Worm (Caenorhabditis elegans): ENCODE results near the gene srbc-45.

srbc-45 gene

ce11 chrV:12792752-12793151 is 10.6 kb upstream of the srbc-45 start, which contains the start of gene ugt-5:
ugt-5 (minus strand) TSS chrV:12792965.
- no peak for TF ChIP-seq him-1 (tag; optimal IDR thresholded peaks at IDR 0.05)
- TF ChIP-seq dao-5 (tag; optimal IDR thresholded peaks at IDR 0.05), result no peak
- TF ChIP-seq W03F9.2 (tag; optimal IDR thresholded peaks at IDR 0.05), result no peak

ce11 chrV:12795196-12795595 is 8.2 kb upstream of the srbc-45 start, which contains the start of gene ugt-4:
ugt-4 (minus strand) TSS chrV:12795336.
- no peak for TF ChIP-seq dao-5 (tag; optimal IDR thresholded peaks at IDR 0.05)
- no peak for TF ChIP-seq him-1 (tag; optimal IDR thresholded peaks at IDR 0.05)
- TF ChIP-seq W03F9.2 (tag; optimal IDR thresholded peaks at IDR 0.05), result no peak

ce11 chrV:12795927-12796326 is 7.4 kb upstream of the srbc-45 start:
- TF ChIP-seq him-1 (tag; optimal IDR thresholded peaks at IDR 0.05) (no peak), W03F9.2 (tag; optimal IDR thresholded peaks at IDR 0.05) (no peak), dao-5 (tag; optimal IDR thresholded peaks at IDR 0.05) (no peak)

ce11 chrV:12796908-12797490 is 6.4 kb upstream of the srbc-45 start:
- TF ChIP-seq him-1 (tag; optimal IDR thresholded peaks at IDR 0.05) (no peak), dao-5 (tag; optimal IDR thresholded peaks at IDR 0.05) (no peak), W03F9.2 (tag; optimal IDR thresholded peaks at IDR 0.05) (no peak)

DNA sequence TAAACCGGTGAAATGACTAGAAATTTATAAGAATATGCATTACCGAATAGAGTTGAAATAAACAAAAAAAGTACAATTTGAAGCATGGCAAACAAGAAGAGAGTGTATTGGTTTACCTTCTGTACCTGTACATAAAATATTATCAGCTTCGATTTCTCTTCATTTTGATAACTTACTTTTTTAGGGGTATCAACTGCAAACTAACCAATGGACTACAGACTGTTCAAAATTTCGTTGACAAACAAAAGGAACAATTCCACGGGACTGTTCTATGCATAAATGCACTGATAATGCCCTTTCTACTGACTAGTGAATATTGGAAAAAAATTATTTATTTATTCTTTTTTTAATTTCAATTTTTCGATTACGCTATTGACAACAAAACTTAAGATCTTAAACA is 5.4 kb upstream of the srbc-45 start, which contains the start of gene ugt-6:
TSS of gene ugt-6 (minus strand) at position 233 of the 400 bp plus-strand sequence.
- TF ChIP-seq dao-5 (tag; optimal IDR thresholded peaks at IDR 0.05) (no peak), him-1 (tag; optimal IDR thresholded peaks at IDR 0.05) (no peak), W03F9.2 (tag; optimal IDR thresholded peaks at IDR 0.05) (no peak)

DNA sequence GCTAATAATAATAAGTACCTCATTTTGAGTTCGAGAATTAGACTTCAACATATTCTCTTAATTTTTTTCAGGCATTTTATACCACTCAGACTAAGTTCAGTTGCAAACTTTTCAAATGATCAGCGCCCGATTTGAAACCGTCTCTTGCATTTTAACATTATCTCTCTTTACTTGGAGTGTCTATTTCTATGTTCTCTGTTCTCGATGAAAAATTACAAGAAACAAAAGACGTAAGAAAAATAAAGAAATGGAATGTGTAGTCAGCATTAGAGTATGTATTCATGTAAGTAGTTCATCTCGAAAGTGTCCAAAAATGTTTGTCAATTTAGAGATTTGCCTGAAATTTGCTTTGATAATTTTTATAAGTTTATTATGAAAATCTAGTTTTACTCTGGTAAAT is 3.2 kb upstream of the srbc-45 start, which contains the start of gene ugt-3:
TSS of gene ugt-3 (minus strand) at position 101 of the 400 bp plus-strand sequence.
- TF ChIP-seq W03F9.2 (tag; optimal IDR thresholded peaks at IDR 0.05) (no peak), dao-5 (tag; optimal IDR thresholded peaks at IDR 0.05) (no peak), him-1 (tag; optimal IDR thresholded peaks at IDR 0.05) (no peak)

- no peak for TF ChIP-seq dao-5 (tag; optimal IDR thresholded peaks at IDR 0.05)
- TF ChIP-seq him-1 (tag; optimal IDR thresholded peaks at IDR 0.05), result no peak
Measured at ce11 chrV:12806190-12806589, 2.8 kb downstream of the srbc-45 start, which contains the start of gene ZC443.7. ZC443.7 (plus strand) TSS chrV:12806490.

DNA sequence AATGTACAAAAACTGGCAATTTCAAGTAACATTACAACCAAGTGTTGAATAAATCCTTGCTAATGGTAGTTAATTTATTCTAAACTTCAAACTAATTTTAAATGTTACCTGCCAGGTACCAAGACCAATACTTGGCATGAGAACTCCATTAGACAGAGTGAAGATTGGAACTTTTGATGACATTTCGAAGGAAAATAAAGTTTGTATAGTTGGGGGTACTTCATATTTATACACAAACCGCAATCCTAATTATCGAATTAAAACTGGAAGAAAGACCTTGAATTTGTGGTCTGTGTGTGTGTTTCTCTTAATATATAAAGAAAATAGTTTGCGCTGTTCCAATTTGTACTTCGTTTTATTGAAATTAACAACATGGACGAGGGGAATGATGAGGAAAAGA is 6.5 kb downstream of the srbc-45 start, which contains the start of gene ZC443.1:
TSS of gene ZC443.1 (minus strand) at position 205 of the 400 bp plus-strand sequence.
- TF ChIP-seq him-1 (tag; optimal IDR thresholded peaks at IDR 0.05) (no peak), dao-5 (tag; optimal IDR thresholded peaks at IDR 0.05) (no peak), W03F9.2 (tag; optimal IDR thresholded peaks at IDR 0.05) (no peak)

DNA sequence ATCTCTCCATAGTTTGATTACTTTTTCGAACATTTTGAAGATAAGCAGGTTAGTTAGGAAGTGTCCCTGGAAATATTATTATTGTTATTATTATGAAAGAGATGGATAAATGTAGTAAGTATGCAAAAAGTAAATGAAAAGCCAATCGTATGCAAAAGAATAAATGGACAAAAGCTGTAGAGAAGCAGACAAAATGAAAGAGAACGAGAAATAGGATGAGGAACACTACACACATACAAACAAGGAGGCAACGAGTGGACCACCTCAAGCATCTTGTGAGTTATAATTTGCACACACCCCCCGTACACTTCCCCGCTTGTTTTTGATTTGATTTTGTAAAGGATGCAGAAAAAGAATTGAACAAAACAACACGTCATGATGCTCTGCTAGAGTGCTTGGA is 7.8 kb downstream of the srbc-45 start, which contains the start of gene ZC443.2:
TSS of gene ZC443.2 (minus strand) at position 67 of the 400 bp plus-strand sequence.
- TF ChIP-seq him-1 (tag; optimal IDR thresholded peaks at IDR 0.05) (no peak), dao-5 (tag; optimal IDR thresholded peaks at IDR 0.05) (no peak), W03F9.2 (tag; optimal IDR thresholded peaks at IDR 0.05) (no peak)

DNA sequence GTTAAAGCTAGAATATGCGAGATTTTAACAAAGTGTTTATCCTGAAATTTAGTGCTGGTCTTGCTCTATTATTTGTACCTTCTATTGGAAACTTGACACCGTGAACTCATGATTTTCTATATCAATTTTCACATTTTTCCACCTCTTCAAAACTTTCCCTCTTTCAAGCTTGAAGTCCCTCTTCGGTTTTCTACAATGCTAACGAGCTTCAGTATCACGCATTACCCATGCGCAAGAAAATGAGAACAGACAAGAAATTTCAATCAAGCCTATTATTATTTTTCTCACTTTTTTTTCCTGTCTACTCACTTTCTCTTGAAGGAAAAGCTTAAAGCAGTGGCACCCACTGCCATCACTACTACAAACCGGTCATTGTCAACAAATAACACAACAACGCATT is 8.4 kb downstream of the srbc-45 start:
- no peak for TF ChIP-seq dao-5 (tag; optimal IDR thresholded peaks at IDR 0.05)
- TF ChIP-seq W03F9.2 (tag; optimal IDR thresholded peaks at IDR 0.05), result no peak
- no peak for TF ChIP-seq him-1 (tag; optimal IDR thresholded peaks at IDR 0.05)

DNA sequence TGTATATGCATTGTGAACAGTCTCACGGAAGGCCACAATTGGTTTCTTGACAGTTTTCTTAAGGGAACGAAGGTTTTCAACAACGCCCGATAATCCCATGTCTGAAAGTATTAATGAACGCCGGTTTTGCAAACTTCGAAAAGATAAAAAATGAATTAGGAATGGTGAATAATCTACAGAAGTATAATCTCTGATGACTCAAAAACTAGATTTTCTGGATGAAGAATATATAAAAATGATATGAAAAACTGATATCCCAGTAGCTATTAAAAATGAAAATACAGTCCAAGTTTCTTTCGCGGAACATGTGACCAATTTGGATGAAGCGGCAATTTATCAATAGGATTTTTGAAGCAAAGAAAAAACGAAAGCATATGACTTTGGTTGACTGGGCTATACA is 10.6 kb downstream of the srbc-45 start, which contains the start of gene ZC443.3:
TSS of gene ZC443.3 (minus strand) at position 101 of the 400 bp plus-strand sequence.
- TF ChIP-seq dao-5 (tag; optimal IDR thresholded peaks at IDR 0.05) (no peak), W03F9.2 (tag; optimal IDR thresholded peaks at IDR 0.05) (no peak), him-1 (tag; optimal IDR thresholded peaks at IDR 0.05) (no peak)

DNA sequence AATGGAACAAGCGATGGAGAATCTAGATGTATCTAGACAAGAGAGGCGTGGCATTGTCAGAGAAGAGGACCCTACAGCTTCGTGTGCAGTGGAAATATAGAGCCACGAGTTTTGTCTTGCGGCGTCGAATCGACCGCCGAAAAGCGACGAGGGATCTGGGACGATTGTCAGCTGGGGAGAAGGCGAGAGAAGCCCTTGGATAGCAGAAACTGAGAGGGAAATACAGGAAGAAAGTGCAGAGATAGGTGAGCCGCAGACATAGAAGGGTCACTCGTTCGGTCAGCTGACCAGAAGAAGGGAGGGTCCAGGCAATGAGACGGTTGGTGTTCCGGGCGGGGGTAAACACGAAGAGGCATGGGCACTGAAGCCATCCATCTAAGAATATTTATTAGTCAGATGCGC is 11.1 kb downstream of the srbc-45 start:
- TF ChIP-seq him-1 (tag; optimal IDR thresholded peaks at IDR 0.05), result peak; percentile 83
- TF ChIP-seq dao-5 (tag; optimal IDR thresholded peaks at IDR 0.05), result no peak
- no peak for TF ChIP-seq W03F9.2 (tag; optimal IDR thresholded peaks at IDR 0.05)

ce11 chrV:12815386-12815785 is 12.0 kb downstream of the srbc-45 start:
- no peak for TF ChIP-seq dao-5 (tag; optimal IDR thresholded peaks at IDR 0.05)
- TF ChIP-seq W03F9.2 (tag; optimal IDR thresholded peaks at IDR 0.05), result no peak
- no peak for TF ChIP-seq him-1 (tag; optimal IDR thresholded peaks at IDR 0.05)

- TF ChIP-seq W03F9.2 (tag; optimal IDR thresholded peaks at IDR 0.05) (no peak), him-1 (tag; optimal IDR thresholded peaks at IDR 0.05) (no peak), dao-5 (tag; optimal IDR thresholded peaks at IDR 0.05) (no peak)
Measured at ce11 chrV:12816672-12817071, 13.3 kb downstream of the srbc-45 start.

DNA sequence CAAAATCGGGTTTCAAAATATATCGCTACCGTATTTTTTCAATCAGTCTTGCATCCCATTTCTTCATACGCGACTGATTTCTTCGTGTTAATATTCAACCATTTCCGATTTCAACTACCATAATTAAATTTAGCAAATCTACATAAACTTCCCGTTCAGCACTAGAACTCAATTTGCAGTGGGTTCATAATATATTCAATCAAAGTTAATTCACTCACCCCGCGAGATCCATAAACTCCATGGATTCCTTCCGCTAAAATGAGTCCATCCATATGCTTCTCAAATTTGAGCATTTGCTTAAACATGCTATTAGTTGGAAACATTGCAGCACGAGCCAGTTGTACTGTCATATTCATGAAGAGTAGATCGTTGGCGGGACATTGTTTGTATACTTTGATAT is 15.1 kb downstream of the srbc-45 start:
- TF ChIP-seq dao-5 (tag; optimal IDR thresholded peaks at IDR 0.05) (no peak), him-1 (tag; optimal IDR thresholded peaks at IDR 0.05) (no peak)

Data from whole organism, L4/young adult.